Worm (Caenorhabditis elegans): ENCODE data around the gene irld-15.

- TF ChIP-seq lsy-2 (tag; optimal IDR thresholded peaks at IDR 0.05) (no peak), snpc-4 (tag; optimal IDR thresholded peaks at IDR 0.05) (no peak), mep-1 (tag; optimal IDR thresholded peaks at IDR 0.05) (no peak)
These were observed 9.1 kb downstream of the irld-15 start, which contains the start of gene nhr-226 for ce11 chrV:2294577-2294976.

Data from whole organism, L4 larva.